Worm (Caenorhabditis elegans) whole organism, L4 larva: Measurements from ENCODE around the gene AH10.4.

Experiments used
- F37D6.2 ChIP-seq: sonication (generic microtip); optimal IDR thresholded peaks from 2 replicates; lab custom pipeline; 2016; ENCODE audit warnings: mild to moderate bottlenecking, missing genetic modification characterization, missing compliant biosample characterization
- F44E2.7 ChIP-seq: fragments of 200-800 bp; sonication (Bioruptor generic); IDR thresholded peaks from 2 replicates; pipeline ENCODE4 v2.1.2; 2022; ENCODE audit warnings: missing genetic modification characterization, missing compliant biosample characterization
- T20F7.1 ChIP-seq: fragments of 200-800 bp; sonication (Bioruptor generic); optimal IDR thresholded peaks from 2 replicates; lab custom pipeline; 2018; ENCODE audit warnings: mild to moderate bottlenecking, missing genetic modification characterization, missing compliant biosample characterization
- Y105C5A.15 ChIP-seq: fragments of 200-800 bp; sonication (Bioruptor generic); IDR thresholded peaks from 2 replicates; pipeline ENCODE4 v1.3.6; 2022; ENCODE audit warnings: missing genetic modification characterization, missing compliant biosample characterization
- ZK546.5 ChIP-seq, 2 experiments: sonication (generic microtip); optimal IDR thresholded peaks; 2 replicates each; lab custom pipeline; 2017; ENCODE audit warnings: missing biosample characterization in 2 of 2, missing genetic modification characterization in 2 of 2
- aly-2 ChIP-seq: sonication (generic microtip); optimal IDR thresholded peaks from 2 replicates; lab custom pipeline; 2018; ENCODE audit warnings: missing biosample characterization, missing genetic modification characterization
- ceh-62 ChIP-seq: sonication (generic microtip); optimal IDR thresholded peaks from 2 replicates; lab custom pipeline; 2017; ENCODE audit warnings: missing biosample characterization, missing genetic modification characterization
- daf-16 ChIP-seq, 3 experiments: sonication (generic microtip); optimal IDR thresholded peaks; 2 replicates each; lab custom pipeline; 2016 to 2017; ENCODE audit warnings: missing genetic modification characterization in 3 of 3, missing genetic modification reagents in 3 of 3, mild to moderate bottlenecking in 2 of 3, missing compliant biosample characterization in 2 of 3, missing biosample characterization in 1 of 3, moderate library complexity in 1 of 3
- daf-19 ChIP-seq: fragments of 200-800 bp; sonication (Bioruptor generic); conservative IDR thresholded peaks from 2 replicates; pipeline ENCODE4 v1.3.6; 2022; ENCODE audit warnings: missing genetic modification characterization, missing compliant biosample characterization
- dmd-6 ChIP-seq: fragments of 200-800 bp; sonication (Bioruptor generic); IDR thresholded peaks from 2 replicates; pipeline ENCODE4 v1.3.6; 2022; ENCODE audit warnings: missing genetic modification reagents, missing genetic modification characterization, missing compliant biosample characterization
- dmd-9 ChIP-seq: fragments of 200-800 bp; sonication (Bioruptor generic); IDR thresholded peaks from 2 replicates; pipeline ENCODE4 v1.3.6; 2022; ENCODE audit warnings: missing genetic modification reagents, missing genetic modification characterization, missing compliant biosample characterization
- duxl-1 ChIP-seq: sonication (generic microtip); optimal IDR thresholded peaks from 2 replicates; lab custom pipeline; 2016; ENCODE audit warnings: mild to moderate bottlenecking, missing genetic modification characterization, moderate library complexity, missing compliant biosample characterization; ENCODE audit not compliant: poor library complexity
- dve-1 ChIP-seq: sonication (generic microtip); optimal IDR thresholded peaks from 2 replicates; lab custom pipeline; 2017; ENCODE audit warnings: antibody characterized with exemption, mild to moderate bottlenecking, missing genetic modification characterization, missing compliant biosample characterization; ENCODE audit not compliant: insufficient read depth
- egl-27 ChIP-seq: sonication (generic microtip); optimal IDR thresholded peaks from 3 replicates; lab custom pipeline; 2017; ENCODE audit warnings: missing biosample characterization, missing genetic modification reagents, missing genetic modification characterization
- hlh-11 ChIP-seq: fragments of 200-800 bp; sonication (Bioruptor generic); optimal IDR thresholded peaks from 2 replicates; lab custom pipeline; 2018; ENCODE audit warnings: mild to moderate bottlenecking, missing genetic modification characterization, missing compliant biosample characterization
- hlh-30 ChIP-seq: sonication (generic microtip); optimal IDR thresholded peaks from 2 replicates; lab custom pipeline; 2017; ENCODE audit warnings: antibody characterized with exemption, mild to moderate bottlenecking, missing genetic modification characterization, missing compliant biosample characterization; ENCODE audit not compliant: insufficient read depth
- jun-1 ChIP-seq: fragments of 150-350 bp; optimal IDR thresholded peaks from 2 replicates; lab custom pipeline; 2014; ENCODE audit warnings: missing biosample characterization, missing genetic modification reagents, missing genetic modification characterization
- lsy-2 ChIP-seq, 2 experiments: fragments of 150-350 bp in 1 of 2; sonication (generic microtip) in 1 of 2; optimal IDR thresholded peaks; 2 replicates each; lab custom pipeline; 2014 to 2017; ENCODE audit warnings: missing biosample characterization in 2 of 2, missing genetic modification characterization in 2 of 2
- madf-5 ChIP-seq, 2 experiments: fragments of 200-800 bp; sonication (Bioruptor generic); IDR thresholded peaks; 2 replicates each; pipeline ENCODE4 v1.3.6; 2022; ENCODE audit warnings: missing compliant biosample characterization in 2 of 2, missing genetic modification characterization in 2 of 2
- mdt-29 ChIP-seq: fragments of 200-800 bp; sonication (Bioruptor generic); IDR thresholded peaks from 2 replicates; pipeline ENCODE4 v1.3.6; 2022; ENCODE audit warnings: missing genetic modification reagents, missing genetic modification characterization, missing compliant biosample characterization
- nhr-11 ChIP-seq: fragments of 150-350 bp; optimal IDR thresholded peaks from 2 replicates; lab custom pipeline; 2014; ENCODE audit warnings: missing biosample characterization, missing genetic modification characterization
- nhr-111 ChIP-seq: fragments of 200-800 bp; sonication (Bioruptor generic); optimal IDR thresholded peaks from 2 replicates; lab custom pipeline; 2018; ENCODE audit warnings: mild to moderate bottlenecking, missing genetic modification characterization, missing compliant biosample characterization
- nhr-28 ChIP-seq: fragments of 150-350 bp; optimal IDR thresholded peaks from 2 replicates; lab custom pipeline; 2014; ENCODE audit warnings: missing biosample characterization, missing genetic modification characterization
- nhr-77 ChIP-seq: fragments of 150-350 bp; optimal IDR thresholded peaks from 2 replicates; lab custom pipeline; 2014; ENCODE audit warnings: missing biosample characterization, missing genetic modification characterization
- pqm-1 ChIP-seq: sonication (generic microtip); optimal IDR thresholded peaks from 2 replicates; lab custom pipeline; 2017; ENCODE audit warnings: missing biosample characterization, missing genetic modification characterization
- rbr-2 ChIP-seq: sonication (generic microtip); optimal IDR thresholded peaks from 2 replicates; lab custom pipeline; 2016; ENCODE audit warnings: missing genotype, missing genetic modification characterization, missing compliant biosample characterization
- snpc-4 ChIP-seq: fragments of 150-350 bp; optimal IDR thresholded peaks from 2 replicates; lab custom pipeline; 2014; ENCODE audit warnings: missing biosample characterization, missing genetic modification characterization
- unc-62 ChIP-seq, 3 experiments: fragments of 150-350 bp in 1 of 3; sonication (generic microtip); optimal IDR thresholded peaks in 2 of 3; peaks in 1 of 3; 1 replicate in 1 of 3; 2 replicates in 2 of 3; lab custom pipeline; 2014 to 2017; ENCODE audit warnings: missing biosample characterization in 3 of 3, missing genetic modification characterization in 3 of 3, missing genetic modification reagents in 3 of 3, missing genotype in 1 of 3
- zfp-2 ChIP-seq: sonication (generic microtip); optimal IDR thresholded peaks from 2 replicates; lab custom pipeline; 2016; ENCODE audit warnings: mild to moderate bottlenecking, missing genetic modification characterization, missing compliant biosample characterization
- zip-2 ChIP-seq: fragments of 150-350 bp; optimal IDR thresholded peaks from 2 replicates; lab custom pipeline; 2014; ENCODE audit warnings: missing biosample characterization, missing genetic modification characterization
- ztf-7 ChIP-seq: fragments of 150-350 bp; optimal IDR thresholded peaks from 2 replicates; lab custom pipeline; 2014; ENCODE audit warnings: missing biosample characterization, missing genetic modification characterization

AH10.4 gene

ce11 chrV:14162959-14163548 lies 25.4 kb upstream of the AH10.4 start, which contains the start of gene srd-26:
Gene srd-26, minus strand, starts transcription at chrV:14163009.
- TF ChIP-seq aly-2 (tag; lab: Kevin White, UChicago) (no peak), duxl-1 (no peak), nhr-28 (tag; lab: Kevin White, UChicago) (peak; percentile 65), daf-16 (GFP tag; optimal IDR thresholded peaks at IDR 0.05; lab: Kevin White, UChicago) (no peak), daf-16 (tag; optimal IDR thresholded peaks at IDR 0.05; lab: Kevin White, UChicago) (peak; percentile 33), F37D6.2 (tag; lab: Kevin White, UChicago) (no peak), jun-1 (tag; lab: Kevin White, UChicago) (no peak), nhr-111 (GFP tag; lab: Kevin White, UChicago) (no peak), dve-1 (tag; lab: Kevin White, UChicago) (peak; percentile 58), lsy-2 (tag; optimal IDR thresholded peaks at IDR 0.05; lab: Kevin White, UChicago) (no peak)
- TF ChIP-seq, all 104 proteins: peak for 3

ce11 chrV:14160698-14161097 lies 23.0 kb upstream of the AH10.4 start, which contains the start of gene cest-1.2:
Gene cest-1.2, minus strand, starts transcription at chrV:14160862.
- TF ChIP-seq pqm-1, result peak; percentile 48
- no peak for TF ChIP-seq daf-19
- TF ChIP-seq T20F7.1 (GFP tag; lab: Kevin White, UChicago), result no peak
- peak; percentile 1 for TF ChIP-seq hlh-30 (tag; lab: Kevin White, UChicago)
- TF ChIP-seq daf-16 (GFP tag; optimal IDR thresholded peaks at IDR 0.05; lab: Kevin White, UChicago), result no peak
- TF ChIP-seq daf-16 (tag; optimal IDR thresholded peaks at IDR 0.05; lab: Kevin White, UChicago), result peak; percentile 66
- TF ChIP-seq aly-2 (tag; lab: Kevin White, UChicago), result no peak
- TF ChIP-seq ztf-7 (tag; lab: Kevin White, UChicago), result no peak
- peak; percentile 12 for TF ChIP-seq dve-1 (tag; lab: Kevin White, UChicago)
- TF ChIP-seq zip-2 (tag; lab: Kevin White, UChicago), result no peak
- TF ChIP-seq nhr-28 (tag; lab: Kevin White, UChicago), result peak; percentile 59
- no peak for TF ChIP-seq egl-27 (tag; lab: Kevin White, UChicago)
- no peak for TF ChIP-seq ceh-62 (tag; lab: Kevin White, UChicago)
- TF ChIP-seq snpc-4 (tag; lab: Kevin White, UChicago), result no peak
- TF ChIP-seq mdt-29 (GFP tag; lab: Robert Waterston, UW), result no peak
- no peak for TF ChIP-seq duxl-1
- no peak for TF ChIP-seq dmd-9 (GFP tag; lab: Robert Waterston, UW)
- TF ChIP-seq dmd-6 (GFP tag; lab: Robert Waterston, UW), result 0 out of 2 replicates have a peak, but pooled peaks have one; percentile 17
- TF ChIP-seq lsy-2 (tag; optimal IDR thresholded peaks at IDR 0.05; lab: Kevin White, UChicago), result no peak
- no peak for TF ChIP-seq rbr-2 (tag; lab: Kevin White, UChicago)
- no peak for TF ChIP-seq zfp-2 (tag; lab: Kevin White, UChicago)
- TF ChIP-seq madf-5 (GFP tag; IDR thresholded peaks at IDR 0.05; lab: Robert Waterston, UW), result no peak
- TF ChIP-seq nhr-77, result peak; percentile 10
- TF ChIP-seq jun-1 (tag; lab: Kevin White, UChicago), result no peak
- no peak for TF ChIP-seq ZK546.5 (tag; optimal IDR thresholded peaks at IDR 0.05; lab: Kevin White, UChicago)

ce11 chrV:14156468-14156867 lies 18.8 kb upstream of the AH10.4 start, which contains the start of gene AH10.2:
Gene AH10.2, plus strand, starts transcription at chrV:14156768.
- TF ChIP-seq unc-62 (GFP tag; optimal IDR thresholded peaks at IDR 0.05 in 1 of 2; lab: Kevin White, UChicago) (peak in 1 of 2 experiments; percentile 64), unc-62 (tag; optimal IDR thresholded peaks at IDR 0.05; lab: Kevin White, UChicago) (no peak), F37D6.2 (tag; lab: Kevin White, UChicago) (no peak)
- TF ChIP-seq, all 104 proteins: peak for 1

- TF ChIP-seq Y105C5A.15, result no peak
- TF ChIP-seq hlh-11 (tag; lab: Kevin White, UChicago), result peak; percentile 14
- TF ChIP-seq nhr-11 (tag; lab: Kevin White, UChicago), result peak; percentile 19
- TF ChIP-seq F44E2.7 (GFP tag; lab: Robert Waterston, UW), result no peak
Measured at ce11 chrV:14153615-14154014, 15.9 kb upstream of the AH10.4 start.
